Worm (Caenorhabditis elegans) whole organism, L3 larva: ENCODE measurements around the gene E01G4.3.

Experiments
- R02D3.7 ChIP-seq: fragments of 150-350 bp; optimal IDR thresholded peaks from 2 replicates; lab custom pipeline; 2014; ENCODE audit warnings: missing biosample characterization, missing genetic modification characterization
- ZK546.5 ChIP-seq: sonication (generic microtip); optimal IDR thresholded peaks from 2 replicates; lab custom pipeline; 2017; ENCODE audit warnings: missing biosample characterization, missing genetic modification characterization
- aly-2 ChIP-seq: fragments of 150-350 bp; optimal IDR thresholded peaks from 2 replicates; lab custom pipeline; 2014; ENCODE audit warnings: missing biosample characterization, missing genetic modification characterization
- ama-1 ChIP-seq: fragments of 150-350 bp; optimal IDR thresholded peaks from 2 replicates; lab custom pipeline; 2018
- ceh-16 ChIP-seq: sonication (generic microtip); optimal IDR thresholded peaks from 2 replicates; lab custom pipeline; 2017; ENCODE audit warnings: missing biosample characterization, missing genetic modification characterization
- ceh-28 ChIP-seq: fragments of 150-350 bp; optimal IDR thresholded peaks from 2 replicates; lab custom pipeline; 2014; ENCODE audit warnings: missing biosample characterization, missing genetic modification reagents, missing genetic modification characterization
- ceh-82 ChIP-seq: fragments of 150-350 bp; optimal IDR thresholded peaks from 2 replicates; lab custom pipeline; 2014; ENCODE audit warnings: missing biosample characterization, missing genetic modification characterization
- ceh-9 ChIP-seq: sonication (generic microtip); optimal IDR thresholded peaks from 2 replicates; lab custom pipeline; 2018; ENCODE audit warnings: missing biosample characterization, missing genetic modification characterization
- daf-12 ChIP-seq: fragments of 150-350 bp; optimal IDR thresholded peaks from 2 replicates; lab custom pipeline; 2014; ENCODE audit warnings: missing biosample characterization, missing genetic modification reagents, missing genetic modification characterization
- egl-27 ChIP-seq: sonication (generic microtip); optimal IDR thresholded peaks from 4 replicates; lab custom pipeline; 2017; ENCODE audit warnings: missing biosample characterization, missing genetic modification reagents, missing genetic modification characterization
- egl-5 ChIP-seq: fragments of 150-350 bp; optimal IDR thresholded peaks from 2 replicates; lab custom pipeline; 2017; ENCODE audit warnings: missing biosample characterization, missing genetic modification reagents, missing genetic modification characterization, inconsistent platforms
- elt-1 ChIP-seq: fragments of 150-350 bp; optimal IDR thresholded peaks from 2 replicates; lab custom pipeline; 2014; ENCODE audit warnings: missing biosample characterization, missing genetic modification characterization
- elt-2 ChIP-seq: sonication (generic microtip); optimal IDR thresholded peaks from 2 replicates; lab custom pipeline; 2016; ENCODE audit warnings: missing genetic modification reagents, mild to moderate bottlenecking, missing genetic modification characterization, missing compliant biosample characterization
- elt-3 ChIP-seq, 3 experiments: fragments of 150-350 bp in 1 of 3; sonication (generic microtip) in 2 of 3; optimal IDR thresholded peaks; 2 replicates in 2 of 3; 4 replicates in 1 of 3; lab custom pipeline; 2014 to 2017; ENCODE audit warnings: missing biosample characterization in 3 of 3, missing genetic modification characterization in 3 of 3
- eor-1 ChIP-seq, 2 experiments: fragments of 150-350 bp; optimal IDR thresholded peaks; 2 replicates each; lab custom pipeline; 2014 to 2018; ENCODE audit warnings: missing biosample characterization in 2 of 2, missing genetic modification characterization in 2 of 2
- fkh-10 ChIP-seq: sonication (generic microtip); optimal IDR thresholded peaks from 2 replicates; lab custom pipeline; 2017; ENCODE audit warnings: missing biosample characterization, missing genetic modification reagents, missing genetic modification characterization
- fkh-2 ChIP-seq: fragments of 150-350 bp; optimal IDR thresholded peaks from 2 replicates; lab custom pipeline; 2014; ENCODE audit warnings: missing biosample characterization, missing genetic modification reagents, missing genetic modification characterization
- fos-1 ChIP-seq: fragments of 150-350 bp; optimal IDR thresholded peaks from 2 replicates; lab custom pipeline; 2014; ENCODE audit warnings: missing biosample characterization, missing genetic modification characterization
- hmg-11 ChIP-seq: sonication (generic microtip); optimal IDR thresholded peaks from 2 replicates; lab custom pipeline; 2016; ENCODE audit warnings: missing genetic modification characterization, missing compliant biosample characterization
- jun-1 ChIP-seq: fragments of 150-350 bp; optimal IDR thresholded peaks from 2 replicates; lab custom pipeline; 2014; ENCODE audit warnings: missing biosample characterization, missing genetic modification reagents, missing genetic modification characterization
- lin-15B ChIP-seq: fragments of 150-350 bp; optimal IDR thresholded peaks from 2 replicates; lab custom pipeline; 2014; ENCODE audit warnings: missing biosample characterization, missing genetic modification characterization
- lin-39 ChIP-seq: fragments of 150-350 bp; optimal IDR thresholded peaks from 2 replicates; lab custom pipeline; 2018; ENCODE audit warnings: missing biosample characterization, missing genetic modification reagents, missing genetic modification characterization
- lsy-12 ChIP-seq: sonication (generic microtip); optimal IDR thresholded peaks from 2 replicates; lab custom pipeline; 2016; ENCODE audit warnings: mild to moderate bottlenecking, missing genetic modification characterization, missing compliant biosample characterization
- mdl-1 ChIP-seq: fragments of 150-350 bp; optimal IDR thresholded peaks from 2 replicates; lab custom pipeline; 2014; ENCODE audit warnings: missing biosample characterization, missing genetic modification characterization
- mml-1 ChIP-seq: fragments of 150-350 bp; sonication (generic microtip); optimal IDR thresholded peaks from 3 replicates; lab custom pipeline; 2014; ENCODE audit warnings: missing biosample characterization, missing genetic modification characterization
- nfya-1 ChIP-seq: sonication (generic microtip); optimal IDR thresholded peaks from 2 replicates; lab custom pipeline; 2017; ENCODE audit warnings: missing genetic modification characterization, mild to moderate bottlenecking, missing compliant biosample characterization, antibody characterized with exemption, moderate library complexity; ENCODE audit not compliant: insufficient read depth
- nhr-11 ChIP-seq: fragments of 150-350 bp; optimal IDR thresholded peaks from 2 replicates; lab custom pipeline; 2014; ENCODE audit warnings: missing biosample characterization, missing genetic modification characterization
- nhr-12 ChIP-seq: fragments of 150-350 bp; optimal IDR thresholded peaks from 2 replicates; lab custom pipeline; 2014; ENCODE audit warnings: missing biosample characterization, missing genetic modification characterization
- nhr-23 ChIP-seq: fragments of 150-350 bp; optimal IDR thresholded peaks from 2 replicates; lab custom pipeline; 2014; ENCODE audit warnings: missing biosample characterization, missing genetic modification reagents, missing genetic modification characterization
- nhr-237 ChIP-seq: fragments of 150-350 bp; optimal IDR thresholded peaks from 2 replicates; lab custom pipeline; 2014; ENCODE audit warnings: missing biosample characterization, missing genetic modification characterization
- nhr-25 ChIP-seq: sonication (generic microtip); optimal IDR thresholded peaks from 2 replicates; lab custom pipeline; 2017; ENCODE audit warnings: missing biosample characterization, missing genetic modification characterization
- nhr-28 ChIP-seq: fragments of 150-350 bp; optimal IDR thresholded peaks from 2 replicates; lab custom pipeline; 2014; ENCODE audit warnings: missing biosample characterization, missing genetic modification characterization
- nhr-43 ChIP-seq: sonication (generic microtip); optimal IDR thresholded peaks from 2 replicates; lab custom pipeline; 2016; ENCODE audit warnings: mild to moderate bottlenecking, missing genetic modification characterization, missing compliant biosample characterization; ENCODE audit not compliant: poor library complexity, severe bottlenecking
- nhr-67 ChIP-seq: fragments of 150-350 bp; optimal IDR thresholded peaks from 2 replicates; lab custom pipeline; 2014; ENCODE audit warnings: missing biosample characterization, missing genetic modification characterization
- nhr-76 ChIP-seq: fragments of 150-350 bp; sonication (generic microtip); optimal IDR thresholded peaks from 5 replicates; lab custom pipeline; 2014; ENCODE audit warnings: missing biosample characterization, missing genetic modification characterization
- nhr-77 ChIP-seq: fragments of 150-350 bp; optimal IDR thresholded peaks from 2 replicates; lab custom pipeline; 2014; ENCODE audit warnings: missing biosample characterization, missing genetic modification characterization
- pha-4 ChIP-seq: fragments of 150-350 bp; optimal IDR thresholded peaks from 2 replicates; lab custom pipeline; 2014; ENCODE audit warnings: missing biosample characterization, missing genetic modification reagents, missing genetic modification characterization
- pqm-1 ChIP-seq: fragments of 150-350 bp; optimal IDR thresholded peaks from 2 replicates; lab custom pipeline; 2017; ENCODE audit warnings: missing biosample characterization, missing genetic modification characterization, inconsistent platforms
- sea-2 ChIP-seq: fragments of 150-350 bp; sonication (generic microtip); optimal IDR thresholded peaks from 4 replicates; lab custom pipeline; 2014; ENCODE audit warnings: missing biosample characterization, missing genetic modification reagents, missing genetic modification characterization
- skn-1 ChIP-seq: fragments of 150-350 bp; optimal IDR thresholded peaks from 2 replicates; lab custom pipeline; 2014; ENCODE audit warnings: missing biosample characterization, missing genetic modification characterization
- snpc-4 ChIP-seq: fragments of 150-350 bp; optimal IDR thresholded peaks from 2 replicates; lab custom pipeline; 2014; ENCODE audit warnings: missing biosample characterization, missing genetic modification characterization
- tbx-2 ChIP-seq: sonication (generic microtip); optimal IDR thresholded peaks from 2 replicates; lab custom pipeline; 2016; ENCODE audit warnings: mild to moderate bottlenecking, missing genetic modification characterization, missing compliant biosample characterization
- unc-39 ChIP-seq: sonication (generic microtip); optimal IDR thresholded peaks from 4 replicates; lab custom pipeline; 2017; ENCODE audit warnings: missing biosample characterization, missing genetic modification characterization
- unc-62 ChIP-seq: fragments of 150-350 bp; sonication (generic microtip); optimal IDR thresholded peaks from 4 replicates; lab custom pipeline; 2014; ENCODE audit warnings: missing biosample characterization, missing genetic modification reagents, missing genetic modification characterization
- zag-1 ChIP-seq: fragments of 150-350 bp; optimal IDR thresholded peaks from 2 replicates; lab custom pipeline; 2014; ENCODE audit warnings: missing biosample characterization, missing genetic modification characterization
- ztf-11 ChIP-seq: fragments of 150-350 bp; optimal IDR thresholded peaks from 2 replicates; lab custom pipeline; 2014; ENCODE audit warnings: missing biosample characterization, missing genetic modification characterization
- ztf-4 ChIP-seq: fragments of 150-350 bp; optimal IDR thresholded peaks from 2 replicates; lab custom pipeline; 2014; ENCODE audit warnings: missing biosample characterization, missing genetic modification characterization

The E01G4.3 gene

ce11 chrII:13495718-13496117 lies 26.3 kb upstream of the E01G4.3 start, which contains the start of gene drr-1:
Gene drr-1, minus strand, starts transcription at chrII:13495900.
- TF ChIP-seq ceh-28 (tag; lab: Kevin White, UChicago) (peak; percentile 46), elt-2 (tag; lab: Kevin White, UChicago) (peak; percentile 72), pha-4 (tag; lab: Kevin White, UChicago) (peak; percentile 35), nhr-43 (tag; lab: Kevin White, UChicago) (no peak), elt-1 (tag; lab: Kevin White, UChicago) (no peak)

DNA sequence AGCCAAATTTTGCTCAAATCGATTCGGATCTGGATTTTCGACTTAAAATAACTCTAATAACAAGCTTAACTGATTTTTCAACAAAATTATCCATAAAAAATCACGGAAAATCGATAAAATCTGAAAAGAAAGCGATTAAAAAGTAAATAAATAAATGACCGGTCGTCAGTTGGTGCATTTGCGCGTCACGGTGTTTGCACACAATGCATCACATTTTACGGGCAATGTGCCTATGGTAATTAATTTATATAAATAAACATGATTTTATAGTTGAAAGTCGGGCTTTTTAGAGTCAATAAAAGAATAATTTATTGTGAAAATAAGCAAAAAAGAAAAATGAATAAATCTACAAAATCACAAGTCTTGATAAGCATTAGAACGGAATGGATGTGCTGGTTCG lies 25.4 kb upstream of the E01G4.3 start:
- TF ChIP-seq ztf-4 (tag; lab: Kevin White, UChicago) (no peak), sea-2 (no peak), lin-39 (no peak), nhr-11 (tag; lab: Kevin White, UChicago) (no peak), mdl-1 (tag; lab: Kevin White, UChicago) (no peak), elt-2 (tag; lab: Kevin White, UChicago) (peak; percentile 31), elt-1 (tag; lab: Kevin White, UChicago) (no peak), unc-39 (no peak), zag-1 (tag; lab: Kevin White, UChicago) (no peak), nfya-1 (tag; lab: Kevin White, UChicago) (peak; percentile 12), nhr-237 (tag; lab: Kevin White, UChicago) (no peak), nhr-12 (tag; lab: Kevin White, UChicago) (no peak), elt-3 (tag; optimal IDR thresholded peaks at IDR 0.05; lab: Kevin White, UChicago) (no peak), lin-15B (peak; percentile 39), lsy-12 (tag; lab: Kevin White, UChicago) (no peak), pha-4 (tag; lab: Kevin White, UChicago) (peak; percentile 89), hmg-11 (tag; lab: Kevin White, UChicago) (peak; percentile 54), ZK546.5 (tag; lab: Kevin White, UChicago) (no peak), skn-1 (tag; lab: Kevin White, UChicago) (no peak), snpc-4 (tag; lab: Kevin White, UChicago) (peak; percentile 42), daf-12 (tag; lab: Kevin White, UChicago) (no peak), nhr-76 (tag; lab: Kevin White, UChicago) (no peak), ceh-82 (no peak), fkh-10 (GFP tag; lab: Kevin White, UChicago) (no peak), nhr-77 (no peak), unc-62 (GFP tag; lab: Kevin White, UChicago) (no peak), nhr-28 (tag; lab: Kevin White, UChicago) (no peak), fkh-2 (tag; lab: Kevin White, UChicago) (no peak), ztf-11 (no peak), nhr-67 (no peak), ceh-28 (tag; lab: Kevin White, UChicago) (no peak), nhr-23 (tag; lab: Kevin White, UChicago) (no peak), egl-27 (tag; lab: Kevin White, UChicago) (no peak), tbx-2 (tag; lab: Kevin White, UChicago) (no peak), R02D3.7 (no peak), ceh-9 (tag; lab: Kevin White, UChicago) (no peak), aly-2 (no peak), egl-5 (no peak), pqm-1 (tag; lab: Kevin White, UChicago) (peak; percentile 8), nhr-25 (no peak), ceh-16 (tag; lab: Kevin White, UChicago) (no peak), fos-1 (tag; lab: Kevin White, UChicago) (no peak), jun-1 (tag; lab: Kevin White, UChicago) (no peak), nhr-43 (tag; lab: Kevin White, UChicago) (no peak), ama-1 (lab: Kevin White, UChicago) (peak; percentile 24), eor-1 (tag; optimal IDR thresholded peaks at IDR 0.05; lab: Kevin White, UChicago) (no peak), mml-1 (no peak)
